Worm (Caenorhabditis elegans): ENCODE data around the gene ipla-2.

ce11 chrX:9796063-9796462 lies 41.8 kb downstream of the ipla-2 start:
- TF ChIP-seq sea-1 (GFP tag; conservative IDR thresholded peaks at IDR 0.05) (no peak), tra-4 (tag; optimal IDR thresholded peaks at IDR 0.05) (no peak), hmg-4 (GFP tag; optimal IDR thresholded peaks at IDR 0.05) (no peak), ama-1 (optimal IDR thresholded peaks at IDR 0.05) (no peak), hmbx-1 (tag; optimal IDR thresholded peaks at IDR 0.05) (no peak), tbx-11 (GFP tag; IDR thresholded peaks at IDR 0.05) (no peak)

Data from whole organism, early embryonic.